Fruit fly (Drosophila melanogaster): Measurements from ENCODE around the gene Acsf2.
A peak's percentile ranks its signal among the peaks of the same experiment; 100 is the strongest.

Acsf2 gene

DNA sequence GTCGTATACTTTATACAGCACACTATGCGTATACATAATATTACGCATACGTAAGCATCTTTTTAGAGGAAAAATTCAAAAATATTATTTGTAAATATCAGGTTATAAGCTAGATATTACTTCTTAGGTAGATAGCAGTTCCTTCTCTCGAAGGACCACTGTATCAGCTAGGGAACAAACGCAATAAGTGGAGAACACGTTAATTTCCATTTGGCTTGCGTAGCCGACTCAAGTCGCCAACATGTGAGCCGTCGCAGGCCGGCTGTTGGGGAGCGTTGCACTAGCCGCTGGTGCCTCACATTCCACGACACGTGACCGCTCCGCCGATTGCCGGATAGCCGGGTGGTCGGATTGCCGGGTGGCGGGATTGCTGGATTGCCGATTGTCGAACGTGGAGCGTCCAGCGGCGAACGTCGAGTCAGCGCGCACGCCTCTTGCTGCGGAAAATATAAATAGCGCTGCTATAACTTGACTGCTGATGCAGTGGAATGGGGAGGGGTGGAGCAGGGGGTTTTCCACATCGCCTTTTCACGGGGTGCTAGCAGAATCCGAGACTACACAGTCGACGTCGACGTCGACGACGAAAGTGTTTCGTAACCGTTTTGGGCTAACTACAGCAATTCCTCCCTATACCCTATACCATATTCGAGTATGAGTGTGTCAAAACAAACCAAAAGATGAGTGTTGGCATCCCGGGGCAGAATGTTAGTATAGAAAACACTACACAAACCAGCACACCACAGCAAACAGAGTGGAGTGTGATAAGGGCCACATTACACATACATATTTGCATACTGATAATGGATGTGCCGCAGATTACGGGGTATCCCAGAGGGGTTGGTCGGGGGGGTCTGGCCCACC, 38.8 kb downstream of the Acsf2 start (continued):
- TF ChIP-seq CG1647 (GFP tag; optimal IDR thresholded peaks at IDR 0.05) (no peak), CG17359 (tag; optimal IDR thresholded peaks at IDR 0.05) (peak; percentile 25), CG12155 (GFP tag; optimal IDR thresholded peaks at IDR 0.05) (no peak), grau (tag; optimal IDR thresholded peaks at IDR 0.05) (peak; percentile 28), Pdp1 (GFP tag; optimal IDR thresholded peaks at IDR 0.05) (peak in 1 of 2 experiments; percentile 64), sc (optimal IDR thresholded peaks at IDR 0.05) (no peak), sc (GFP tag; optimal IDR thresholded peaks at IDR 0.05) (no peak), crol (GFP tag; IDR thresholded peaks at IDR 0.05) (peak; percentile 55), phol (tag; optimal IDR thresholded peaks at IDR 0.05) (peak; percentile 19), Drgx (GFP tag; IDR thresholded peaks at IDR 0.05) (peak; percentile 34; the same call in 1 of the 2 replicates), CG7987 (GFP tag; optimal IDR thresholded peaks at IDR 0.05) (peak; percentile 72), CG5245 (GFP tag; optimal IDR thresholded peaks at IDR 0.05) (no peak), sens (GFP tag) (peak; percentile 84), seq (GFP tag; IDR thresholded peaks at IDR 0.05) (no peak), ttk (GFP tag; IDR thresholded peaks at IDR 0.05) (no peak), dmrt99B (tag; optimal IDR thresholded peaks at IDR 0.05) (peak; percentile 17), grn (GFP tag; optimal IDR thresholded peaks at IDR 0.05) (no peak), PHDP (tag; optimal IDR thresholded peaks at IDR 0.05) (no peak), ase (GFP tag; IDR thresholded peaks at IDR 0.05) (no peak), CG33557 (GFP tag; optimal IDR thresholded peaks at IDR 0.05) (no peak), Meics (GFP tag; optimal IDR thresholded peaks at IDR 0.05) (peak; percentile 42), fd64A (GFP tag; optimal IDR thresholded peaks at IDR 0.05) (peak; percentile 59), CG10979 (tag; optimal IDR thresholded peaks at IDR 0.05) (peak; percentile 69), sim (GFP tag; IDR thresholded peaks at IDR 0.05) (no peak), Xrp1 (GFP tag; IDR thresholded peaks at IDR 0.05) (peak; percentile 62; the same call in 1 of the 2 replicates), lov (optimal IDR thresholded peaks at IDR 0.05) (no peak), lov (GFP tag; IDR thresholded peaks at IDR 0.05) (no peak), Med (GFP tag) (peak; percentile 80), disco-r (GFP tag; optimal IDR thresholded peaks at IDR 0.05) (no peak), Sox100B (GFP tag; optimal IDR thresholded peaks at IDR 0.05) (peak; percentile 11), Fer1 (GFP tag; optimal IDR thresholded peaks at IDR 0.05) (peak; percentile 19), Spps (tag; optimal IDR thresholded peaks at IDR 0.05) (no peak), row (GFP tag; IDR thresholded peaks at IDR 0.05) (no peak; the same call in 2 of the 3 replicates), ham (GFP tag; IDR thresholded peaks at IDR 0.05) (0 out of 2 replicates have a peak, but pooled peaks have one; percentile 11), cas (GFP tag; IDR thresholded peaks at IDR 0.05) (no peak), Deaf1 (tag; optimal IDR thresholded peaks at IDR 0.05) (peak; percentile 15), twi (tag; optimal IDR thresholded peaks at IDR 0.05) (no peak), Hey (tag; optimal IDR thresholded peaks at IDR 0.05) (no peak), CG18262 (tag; optimal IDR thresholded peaks at IDR 0.05) (peak; percentile 16), CG13287 (GFP tag; IDR thresholded peaks at IDR 0.05; ENCODE audit: partially characterized antibody) (no peak), Sry-β (GFP tag; optimal IDR thresholded peaks at IDR 0.05) (peak; percentile 15), CG1603 (tag; optimal IDR thresholded peaks at IDR 0.05) (peak; percentile 37), gce (GFP tag; IDR thresholded peaks at IDR 0.05) (0 out of 3 replicates have a peak, but pooled peaks have one; percentile 16), Antp (GFP tag; optimal IDR thresholded peaks at IDR 0.05) (peak; percentile 18), kay (GFP tag; optimal IDR thresholded peaks at IDR 0.05) (peak; percentile 41), Hsf (GFP tag; optimal IDR thresholded peaks at IDR 0.05) (no peak), CG17802 (tag; optimal IDR thresholded peaks at IDR 0.05) (peak; percentile 26), onecut (GFP tag; IDR thresholded peaks at IDR 0.05) (peak; percentile 21; the same call in 1 of the 2 replicates), CG5180 (GFP tag; optimal IDR thresholded peaks at IDR 0.05) (peak; percentile 93), CG17328 (GFP tag; IDR thresholded peaks at IDR 0.05) (no peak)

Measured in whole organism, embryonic.